Fruit fly (Drosophila melanogaster) whole organism, embryonic: Measurements from ENCODE around the gene phol.

Source experiments
- Asciz ChIP-seq: fragments of 200-800 bp; sonication (Bioruptor generic); optimal IDR thresholded peaks from 2 replicates; lab custom pipeline; 2017; ENCODE audit warnings: missing biosample characterization, mild to moderate bottlenecking, missing genetic modification characterization, missing genetic modification reagents
- BEAF-32 ChIP-seq: fragments of 200-800 bp; sonication (Bioruptor generic); optimal IDR thresholded peaks from 3 replicates; lab custom pipeline; 2017; ENCODE audit warnings: missing biosample characterization, missing genetic modification characterization, mild to moderate bottlenecking, moderate library complexity, missing genetic modification reagents
- Bteb2 ChIP-seq: fragments of 200-800 bp; sonication (Bioruptor generic); optimal IDR thresholded peaks from 2 replicates; lab custom pipeline; 2016; ENCODE audit warnings: missing biosample characterization, missing genetic modification characterization
- CG10147 ChIP-seq: fragments of 200-800 bp; sonication (Bioruptor generic); optimal IDR thresholded peaks from 2 replicates; lab custom pipeline; 2019; ENCODE audit warnings: missing biosample characterization, mild to moderate bottlenecking, missing genetic modification characterization, moderate library complexity
- CG10462 ChIP-seq: fragments of 200-800 bp; sonication (Bioruptor generic); optimal IDR thresholded peaks from 2 replicates; lab custom pipeline; 2016; ENCODE audit warnings: missing biosample characterization, missing genetic modification characterization
- CG10654 ChIP-seq: fragments of 200-800 bp; sonication (Bioruptor generic); optimal IDR thresholded peaks from 2 replicates; lab custom pipeline; 2016; ENCODE audit warnings: missing biosample characterization, missing genetic modification characterization
- CG12155 ChIP-seq: fragments of 200-800 bp; sonication (Bioruptor generic); optimal IDR thresholded peaks from 3 replicates; lab custom pipeline; 2016; ENCODE audit warnings: missing biosample characterization, missing genetic modification characterization
- CG13287 ChIP-seq: fragments of 200-800 bp; sonication (Bioruptor generic); IDR thresholded peaks from 2 replicates; pipeline ENCODE4 v1.3.6; 2022; ENCODE audit warnings: missing biosample characterization, missing genetic modification characterization; ENCODE audit not compliant: partially characterized antibody
- CG15269 ChIP-seq: fragments of 200-800 bp; sonication (Bioruptor generic); optimal IDR thresholded peaks from 2 replicates; lab custom pipeline; 2018; ENCODE audit warnings: missing biosample characterization, mild to moderate bottlenecking, missing genetic modification characterization, moderate library complexity
- CG2129 ChIP-seq: fragments of 200-800 bp; sonication (Bioruptor generic); IDR thresholded peaks from 2 replicates; pipeline ENCODE4 v1.3.6; 2022; ENCODE audit warnings: missing biosample characterization, missing genetic modification characterization; ENCODE audit not compliant: partially characterized antibody
- CG30020 ChIP-seq: fragments of 200-800 bp; optimal IDR thresholded peaks from 2 replicates; lab custom pipeline; 2019; ENCODE audit warnings: missing biosample characterization, mild to moderate bottlenecking, missing genetic modification characterization, moderate library complexity
- CG30403 ChIP-seq: fragments of 200-800 bp; sonication (Bioruptor generic); optimal IDR thresholded peaks from 3 replicates; lab custom pipeline; 2016; ENCODE audit warnings: missing biosample characterization, missing genetic modification characterization
- CG3995 ChIP-seq: fragments of 200-800 bp; sonication (Bioruptor generic); optimal IDR thresholded peaks from 3 replicates; lab custom pipeline; 2016; ENCODE audit warnings: missing biosample characterization, missing genetic modification characterization
- CG4360 ChIP-seq: fragments of 200-800 bp; sonication (Bioruptor generic); IDR thresholded peaks from 2 replicates; pipeline ENCODE4 v1.3.6; 2022; ENCODE audit warnings: missing biosample characterization, missing genetic modification characterization
- CG43689 ChIP-seq: fragments of 200-800 bp; sonication (Bioruptor generic); IDR thresholded peaks from 2 replicates; pipeline ENCODE4 v1.3.6; 2022; ENCODE audit warnings: missing biosample characterization, missing genetic modification characterization
- CG4404 ChIP-seq: fragments of 200-800 bp; sonication (Bioruptor generic); IDR thresholded peaks from 2 replicates; pipeline ENCODE4 v1.3.6; 2022; ENCODE audit warnings: missing biosample characterization, missing genetic modification characterization
- CG4424 ChIP-seq: fragments of 200-800 bp; sonication (Bioruptor generic); optimal IDR thresholded peaks from 3 replicates; lab custom pipeline; 2016; ENCODE audit warnings: missing biosample characterization, missing genetic modification characterization
- CG4730 ChIP-seq: fragments of 200-800 bp; sonication (Bioruptor generic); IDR thresholded peaks from 2 replicates; pipeline ENCODE4 v1.3.6; 2022; ENCODE audit warnings: missing biosample characterization, missing genetic modification characterization
- CG7372 ChIP-seq: fragments of 200-800 bp; sonication (Bioruptor generic); IDR thresholded peaks from 2 replicates; pipeline ENCODE4 v1.3.6; 2022; ENCODE audit warnings: missing biosample characterization, missing genetic modification characterization
- CG8089 ChIP-seq: fragments of 200-800 bp; sonication (Bioruptor generic); optimal IDR thresholded peaks from 3 replicates; lab custom pipeline; 2016; ENCODE audit warnings: missing biosample characterization, missing genetic modification characterization
- Chrac-16 ChIP-seq: fragments of 200-800 bp; sonication (Bioruptor generic); optimal IDR thresholded peaks from 3 replicates; lab custom pipeline; 2016; ENCODE audit warnings: missing biosample characterization, missing genetic modification characterization
- Doc3 ChIP-seq: fragments of 200-800 bp; sonication (Bioruptor generic); IDR thresholded peaks from 3 replicates; pipeline ENCODE4 v1.3.6; 2022; ENCODE audit warnings: missing biosample characterization, missing genetic modification characterization; ENCODE audit not compliant: partially characterized antibody
- GATAe ChIP-seq: fragments of 200-800 bp; sonication (Bioruptor generic); conservative IDR thresholded peaks from 2 replicates; pipeline ENCODE4 v1.3.6; 2022; ENCODE audit warnings: missing biosample characterization, missing genetic modification characterization
- Hmr ChIP-seq: fragments of 200-800 bp; sonication (Bioruptor generic); optimal IDR thresholded peaks from 3 replicates; lab custom pipeline; 2017; ENCODE audit warnings: mild to moderate bottlenecking, missing biosample characterization, missing genetic modification reagents, missing genetic modification characterization
- Hr3 ChIP-seq: fragments of 200-800 bp; sonication (Bioruptor generic); optimal IDR thresholded peaks from 3 replicates; lab custom pipeline; 2016; ENCODE audit warnings: missing biosample characterization, missing genetic modification characterization
- Neu2 ChIP-seq: fragments of 200-800 bp; sonication (Bioruptor generic); optimal IDR thresholded peaks from 3 replicates; lab custom pipeline; 2016; ENCODE audit warnings: missing biosample characterization, missing genetic modification characterization, borderline replicate concordance
- Oaz ChIP-seq: fragments of 200-800 bp; sonication (Bioruptor generic); IDR thresholded peaks from 2 replicates; pipeline ENCODE4 v1.3.6; 2022; ENCODE audit warnings: missing biosample characterization, missing genetic modification characterization
- Rx ChIP-seq: fragments of 200-800 bp; sonication (Bioruptor generic); IDR thresholded peaks from 2 replicates; pipeline ENCODE4 v1.3.6; 2022; ENCODE audit warnings: missing biosample characterization, missing genetic modification characterization
- Sox100B ChIP-seq: fragments of 200-800 bp; sonication (Bioruptor generic); optimal IDR thresholded peaks from 3 replicates; lab custom pipeline; 2018; ENCODE audit warnings: missing biosample characterization, mild to moderate bottlenecking, missing genetic modification characterization
- Stat92E ChIP-seq, 3 experiments: fragments of >200 bp in 2 of 3; fragments of 200-800 bp in 1 of 3; sonication (Bioruptor generic) in 1 of 3; optimal IDR thresholded peaks; 2 replicates each; lab custom pipeline; 2017 to 2019; ENCODE audit warnings: missing biosample characterization in 3 of 3, missing genetic modification characterization in 3 of 3, mild to moderate bottlenecking in 1 of 3, moderate library complexity in 1 of 3
- Taf1 ChIP-seq: fragments of 200-800 bp; sonication (Bioruptor generic); IDR thresholded peaks from 2 replicates; pipeline ENCODE4 v1.3.6; 2022; ENCODE audit warnings: missing biosample characterization, missing genetic modification characterization
- bcd ChIP-seq: fragments of 200-800 bp; sonication (Bioruptor generic); optimal IDR thresholded peaks from 2 replicates; lab custom pipeline; 2017; ENCODE audit warnings: missing biosample characterization, mild to moderate bottlenecking, missing genetic modification characterization
- bsh ChIP-seq, 2 experiments: fragments of 200-800 bp; sonication (Bioruptor generic); optimal IDR thresholded peaks; 2 replicates each; lab custom pipeline; 2017 to 2018; ENCODE audit warnings: mild to moderate bottlenecking in 2 of 2, missing biosample characterization in 2 of 2, missing genetic modification characterization in 2 of 2, moderate library complexity in 1 of 2
- corto ChIP-seq: fragments of 200-800 bp; sonication (Bioruptor generic); optimal IDR thresholded peaks from 2 replicates; lab custom pipeline; 2016; ENCODE audit warnings: missing biosample characterization, mild to moderate bottlenecking, missing genetic modification characterization, moderate library complexity
- crc ChIP-seq: fragments of 200-800 bp; sonication (Bioruptor generic); optimal IDR thresholded peaks from 2 replicates; lab custom pipeline; 2016; ENCODE audit warnings: missing biosample characterization, missing genetic modification characterization
- gcm ChIP-seq: fragments of 200-800 bp; sonication (Bioruptor generic); optimal IDR thresholded peaks from 2 replicates; lab custom pipeline; 2019; ENCODE audit warnings: missing biosample characterization, mild to moderate bottlenecking, missing genetic modification characterization, moderate library complexity
- gcm2 ChIP-seq: fragments of 200-800 bp; sonication (Bioruptor generic); optimal IDR thresholded peaks from 2 replicates; lab custom pipeline; 2016; ENCODE audit warnings: missing biosample characterization, missing genetic modification characterization
- hb ChIP-seq: fragments of 200-800 bp; sonication (Bioruptor generic); IDR thresholded peaks from 3 replicates; pipeline ENCODE4 v1.3.6; 2022; ENCODE audit warnings: missing biosample characterization, missing genetic modification characterization; ENCODE audit not compliant: partially characterized antibody
- ind ChIP-seq: fragments of 200-800 bp; sonication (Bioruptor generic); optimal IDR thresholded peaks from 3 replicates; lab custom pipeline; 2016; ENCODE audit warnings: missing biosample characterization, missing genetic modification characterization
- insv ChIP-seq, 2 experiments: fragments of 200-800 bp; sonication (Bioruptor generic); optimal IDR thresholded peaks; 3 replicates each; lab custom pipeline; 2016 to 2018; ENCODE audit warnings: missing biosample characterization in 2 of 2, missing genetic modification characterization in 2 of 2
- lab ChIP-seq: fragments of 200-800 bp; sonication (Bioruptor generic); optimal IDR thresholded peaks from 3 replicates; lab custom pipeline; 2017; ENCODE audit warnings: missing biosample characterization, missing genetic modification characterization, mild to moderate bottlenecking, moderate library complexity, missing genetic modification reagents
- lbe ChIP-seq: fragments of 200-800 bp; sonication (Bioruptor generic); optimal IDR thresholded peaks from 2 replicates; lab custom pipeline; 2016; ENCODE audit warnings: missing biosample characterization, mild to moderate bottlenecking, missing genetic modification characterization
- nau ChIP-seq: fragments of 200-800 bp; sonication (Bioruptor generic); optimal IDR thresholded peaks from 3 replicates; lab custom pipeline; 2017; ENCODE audit warnings: missing biosample characterization, mild to moderate bottlenecking, missing genetic modification characterization, missing genetic modification reagents
- odd ChIP-seq: fragments of 200-800 bp; sonication (Bioruptor generic); optimal IDR thresholded peaks from 2 replicates; lab custom pipeline; 2017; ENCODE audit warnings: missing biosample characterization, mild to moderate bottlenecking, missing genetic modification characterization
- prd ChIP-seq, 3 experiments: fragments of >200 bp in 2 of 3; fragments of 200-800 bp in 1 of 3; sonication (Bioruptor generic) in 1 of 3; optimal IDR thresholded peaks in 2 of 3; IDR thresholded peaks in 1 of 3; 2 replicates in 2 of 3; 3 replicates in 1 of 3; pipeline versions ENCODE4 v1.3.6 to Lab custom; 2017 to 2022; ENCODE audit warnings: missing biosample characterization in 1 of 3, missing genetic modification characterization in 1 of 3
- salm ChIP-seq: fragments of 200-800 bp; sonication (Bioruptor generic); optimal IDR thresholded peaks from 2 replicates; lab custom pipeline; 2018; ENCODE audit warnings: missing biosample characterization, mild to moderate bottlenecking, missing genetic modification characterization
- trh ChIP-seq: fragments of 200-800 bp; sonication (Bioruptor generic); optimal IDR thresholded peaks from 2 replicates; lab custom pipeline; 2016; ENCODE audit warnings: missing biosample characterization, missing genetic modification characterization
- zfh2 ChIP-seq: fragments of 200-800 bp; sonication (Bioruptor generic); optimal IDR thresholded peaks from 2 replicates; lab custom pipeline; 2016; ENCODE audit warnings: missing biosample characterization, missing genetic modification characterization

Gene phol

dm6 chr3L:9462247-9462769, 6.2 kb upstream of the phol start (continued):
- TF ChIP-seq BEAF-32 (GFP tag; lab: Kevin White, UChicago) = no peak
- peak in 1 of 3 experiments; percentile 95 for TF ChIP-seq Stat92E (GFP tag; optimal IDR thresholded peaks at IDR 0.05; lab: Kevin White, UChicago)
- no peak for TF ChIP-seq prd (optimal IDR thresholded peaks at IDR 0.05; lab: Kevin White, UChicago)
- TF ChIP-seq prd (GFP tag; IDR thresholded peaks at IDR 0.05; lab: Robert Waterston, UW) = peak; percentile 79
- peak; percentile 93 for TF ChIP-seq Asciz (GFP tag; lab: Kevin White, UChicago)
- TF ChIP-seq Rx = peak; percentile 69
- TF ChIP-seq lab = peak; percentile 91
- no peak for TF ChIP-seq GATAe
- peak; percentile 63 for TF ChIP-seq Hr3 (GFP tag; lab: Kevin White, UChicago)
- TF ChIP-seq zfh2 (GFP tag; lab: Kevin White, UChicago) = peak; percentile 58
- peak; percentile 89 for TF ChIP-seq nau (GFP tag; lab: Kevin White, UChicago)
- peak; percentile 71; the same call in 1 of the 2 replicates for TF ChIP-seq CG7372 (GFP tag; lab: Robert Waterston, UW)
- peak; percentile 81 for TF ChIP-seq CG4360 (GFP tag; lab: Robert Waterston, UW)
- TF ChIP-seq CG10462 (GFP tag; lab: Kevin White, UChicago) = peak; percentile 64
- TF ChIP-seq CG43689 (GFP tag; lab: Robert Waterston, UW) = no peak
- peak; percentile 84 to 92 for TF ChIP-seq bsh (GFP tag; optimal IDR thresholded peaks at IDR 0.05; lab: Kevin White, UChicago)
- peak; percentile 59 for TF ChIP-seq Oaz (GFP tag; lab: Robert Waterston, UW)
- peak; percentile 59 for TF ChIP-seq CG12155
- TF ChIP-seq ind (GFP tag; lab: Kevin White, UChicago) = peak; percentile 65
- peak; percentile 29 for TF ChIP-seq CG8089 (GFP tag; lab: Kevin White, UChicago)
- TF ChIP-seq bcd (GFP tag; lab: Kevin White, UChicago) = peak; percentile 83
- TF ChIP-seq Chrac-16 (GFP tag; lab: Kevin White, UChicago) = peak; percentile 65
- peak; percentile 91 for TF ChIP-seq odd (GFP tag; lab: Kevin White, UChicago)
- peak; percentile 74 for TF ChIP-seq CG10654 (GFP tag; lab: Kevin White, UChicago)
- TF ChIP-seq hb (GFP tag; lab: Robert Waterston, UW) = no peak
- peak; percentile 45; the same call in 1 of the 2 replicates for TF ChIP-seq CG4730 (GFP tag; lab: Robert Waterston, UW)
- TF ChIP-seq salm (tag; lab: Kevin White, UChicago) = peak; percentile 89
- TF ChIP-seq CG30020 (tag; lab: Kevin White, UChicago) = peak; percentile 73
- TF ChIP-seq Doc3 = no peak; the same call in 2 of the 3 replicates
- TF ChIP-seq gcm (GFP tag; lab: Kevin White, UChicago) = peak; percentile 95
- peak; percentile 84 for TF ChIP-seq CG4424 (GFP tag; lab: Kevin White, UChicago)
- peak; percentile 82 for TF ChIP-seq lbe (GFP tag; lab: Kevin White, UChicago)
- TF ChIP-seq Bteb2 (GFP tag; lab: Kevin White, UChicago) = peak; percentile 76
- TF ChIP-seq CG15269 (tag; lab: Kevin White, UChicago) = peak; percentile 90
- TF ChIP-seq CG13287 (GFP tag; lab: Robert Waterston, UW) = peak; percentile 16; the same call in 1 of the 2 replicates
- TF ChIP-seq trh (GFP tag; lab: Kevin White, UChicago) = peak; percentile 58
- peak; percentile 47 for TF ChIP-seq gcm2
- peak; percentile 94 for TF ChIP-seq Sox100B
- TF ChIP-seq corto (GFP tag; lab: Kevin White, UChicago) = peak; percentile 56
- TF ChIP-seq CG2129 = no peak
- TF ChIP-seq Hmr (GFP tag; lab: Kevin White, UChicago) = peak; percentile 92
- peak; percentile 48 for TF ChIP-seq CG3995 (GFP tag; lab: Kevin White, UChicago)
- TF ChIP-seq CG30403 (GFP tag; lab: Kevin White, UChicago) = peak; percentile 93
- peak; percentile 93 for TF ChIP-seq CG10147 (GFP tag; lab: Kevin White, UChicago)
- TF ChIP-seq Taf1 (GFP tag; lab: Robert Waterston, UW) = no peak
- TF ChIP-seq insv (GFP tag; optimal IDR thresholded peaks at IDR 0.05; lab: Kevin White, UChicago) = peak in 1 of 2 experiments; percentile 63
- TF ChIP-seq crc (GFP tag; lab: Kevin White, UChicago) = peak; percentile 63
- no peak for TF ChIP-seq Neu2 (GFP tag; lab: Kevin White, UChicago)
- peak; percentile 47; the same call in 1 of the 2 replicates for TF ChIP-seq CG4404 (GFP tag; lab: Robert Waterston, UW)
